Fruit fly (Drosophila melanogaster): Measurements from ENCODE around the gene tay.

dm6 chrX:15837530-15837929 is 49.6 kb downstream of the tay start, which contains the start of gene CG8565:
- TF ChIP-seq acj6 (GFP tag; optimal IDR thresholded peaks at IDR 0.05) (no peak), fd59A (GFP tag; optimal IDR thresholded peaks at IDR 0.05) (no peak), Sox102F (GFP tag; optimal IDR thresholded peaks at IDR 0.05) (no peak), Sox14 (GFP tag; optimal IDR thresholded peaks at IDR 0.05) (no peak), Hr38 (GFP tag; optimal IDR thresholded peaks at IDR 0.05) (no peak), svp (GFP tag) (no peak), CG11762 (GFP tag; optimal IDR thresholded peaks at IDR 0.05; ENCODE audit: insufficient read depth) (no peak), CG8119 (GFP tag; IDR thresholded peaks at IDR 0.05) (no peak), CG31627 (GFP tag; optimal IDR thresholded peaks at IDR 0.05) (no peak), CG6276 (GFP tag; optimal IDR thresholded peaks at IDR 0.05) (no peak), ss (GFP tag; optimal IDR thresholded peaks at IDR 0.05) (no peak), CG1621 (tag; optimal IDR thresholded peaks at IDR 0.05) (no peak)

Data from whole organism, prepupa.